Worm (Caenorhabditis elegans) whole organism, mixed stage, embryonic: ENCODE measurements around the gene C16C8.16.

Experiments used
- mep-1 ChIP-seq: fragments of 150-350 bp; optimal IDR thresholded peaks from 2 replicates; lab custom pipeline; 2017; ENCODE audit warnings: missing biosample characterization, missing genetic modification reagents, missing genetic modification characterization, inconsistent platforms
- pha-4 ChIP-seq: fragments of 150-350 bp; optimal IDR thresholded peaks from 2 replicates; lab custom pipeline; 2018; ENCODE audit warnings: missing biosample characterization, missing genetic modification reagents, missing genetic modification characterization
- sptf-1 ChIP-seq: sonication (generic microtip); optimal IDR thresholded peaks from 2 replicates; lab custom pipeline; 2017; ENCODE audit warnings: mild to moderate bottlenecking, missing genetic modification characterization, moderate library complexity, missing compliant biosample characterization
- unc-39 ChIP-seq: fragments of 150-350 bp; optimal IDR thresholded peaks from 2 replicates; lab custom pipeline; 2014; ENCODE audit warnings: missing biosample characterization, missing genetic modification characterization
- unc-62 ChIP-seq: fragments of 150-350 bp; optimal IDR thresholded peaks from 2 replicates; lab custom pipeline; 2014; ENCODE audit warnings: missing biosample characterization, missing genetic modification reagents, missing genetic modification characterization

DNA sequence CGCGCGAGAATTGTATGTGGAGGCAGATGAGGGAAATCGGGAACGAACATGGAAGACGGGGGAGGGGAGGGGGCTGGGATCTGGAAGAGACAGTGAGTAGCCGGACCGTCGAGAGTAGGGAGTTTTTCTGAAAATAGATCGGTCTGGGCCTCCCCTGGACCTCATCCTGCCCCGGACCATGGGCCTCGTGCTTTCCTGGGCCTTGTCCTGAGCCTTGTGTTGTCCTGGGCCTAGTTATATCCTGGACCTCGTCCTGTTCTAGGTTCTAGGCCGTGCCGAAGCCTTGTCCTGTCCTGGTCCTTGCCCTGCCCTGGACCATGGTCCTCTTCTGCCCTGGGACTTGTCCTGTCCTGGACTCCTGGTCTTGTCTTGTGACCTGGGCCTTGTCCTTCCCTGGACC lies 8.2 kb upstream of the C16C8.16 start:
- no peak for TF ChIP-seq unc-62
- TF ChIP-seq sptf-1: no peak
- TF ChIP-seq pha-4 (tag; lab: Kevin White, UChicago): no peak
- TF ChIP-seq unc-39 (tag; lab: Kevin White, UChicago): no peak
- TF ChIP-seq mep-1 (tag; lab: Kevin White, UChicago): no peak
